Fruit fly (Drosophila melanogaster) whole organism, prepupa: Measurements from ENCODE around the gene spn-F.

Experiments used
- CG32006 ChIP-seq: fragments of 200-800 bp; sonication (Bioruptor generic); optimal IDR thresholded peaks from 3 replicates; lab custom pipeline; 2017; ENCODE audit warnings: missing biosample characterization, mild to moderate bottlenecking, missing genetic modification characterization
- CG6808 ChIP-seq: fragments of 200-800 bp; sonication (Bioruptor generic); optimal IDR thresholded peaks from 3 replicates; lab custom pipeline; 2017; ENCODE audit warnings: missing biosample characterization, missing genetic modification characterization, mild to moderate bottlenecking, moderate library complexity, missing genetic modification reagents
- Ets96B ChIP-seq: fragments of 200-800 bp; optimal IDR thresholded peaks from 2 replicates; lab custom pipeline; 2019; ENCODE audit warnings: missing biosample characterization, mild to moderate bottlenecking, missing genetic modification characterization, moderate library complexity
- OdsH ChIP-seq: fragments of 200-800 bp; sonication (Bioruptor generic); optimal IDR thresholded peaks from 3 replicates; lab custom pipeline; 2016; ENCODE audit warnings: missing biosample characterization, missing genetic modification characterization
- dac ChIP-seq: fragments of 200-800 bp; sonication (Bioruptor generic); optimal IDR thresholded peaks from 2 replicates; lab custom pipeline; 2017; ENCODE audit warnings: missing biosample characterization, mild to moderate bottlenecking, missing genetic modification characterization

DNA sequence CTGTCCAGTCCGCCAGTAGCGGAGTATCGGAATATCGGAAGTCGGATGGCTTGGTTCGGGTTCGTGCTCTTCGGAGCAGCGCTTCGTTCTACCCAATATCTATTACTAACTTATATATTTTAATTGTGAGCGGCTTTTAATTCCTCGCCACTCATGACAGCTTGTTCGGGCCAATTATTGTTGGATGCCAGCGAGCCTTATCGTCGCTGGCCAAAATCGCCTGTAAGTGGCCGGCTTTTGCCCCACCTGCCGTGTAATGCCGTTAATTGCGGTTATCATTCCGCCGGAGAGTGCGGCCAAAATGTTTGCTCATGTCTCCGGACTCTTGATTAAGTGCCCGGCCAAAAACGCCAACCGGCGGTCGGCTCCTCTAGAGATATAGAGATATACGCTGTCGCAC, 50.4 kb downstream of the spn-F start, which contains the start of gene pHCl-2:
- TF ChIP-seq CG6808 (no peak), dac (GFP tag; lab: Kevin White, UChicago) (no peak), Ets96B (no peak), OdsH (GFP tag; lab: Kevin White, UChicago) (no peak), CG32006 (GFP tag; lab: Kevin White, UChicago) (no peak)
